Fruit fly (Drosophila melanogaster) whole organism, embryonic: ENCODE measurements around the gene Ir87a.

Experiments
- CG10267 ChIP-seq: fragments of 200-800 bp; sonication (Bioruptor generic); optimal IDR thresholded peaks from 2 replicates; lab custom pipeline; 2018; ENCODE audit warnings: missing biosample characterization, mild to moderate bottlenecking, missing genetic modification characterization, moderate library complexity
- CG10565 ChIP-seq: fragments of 200-800 bp; sonication (Bioruptor generic); optimal IDR thresholded peaks from 3 replicates; lab custom pipeline; 2016; ENCODE audit warnings: missing biosample characterization, mild to moderate bottlenecking, missing genetic modification characterization
- CG10979 ChIP-seq: fragments of 200-800 bp; sonication (Bioruptor generic); optimal IDR thresholded peaks from 2 replicates; lab custom pipeline; 2018; ENCODE audit warnings: missing biosample characterization, mild to moderate bottlenecking, missing genetic modification characterization, moderate library complexity
- CG11504 ChIP-seq: fragments of 200-800 bp; sonication (Bioruptor generic); optimal IDR thresholded peaks from 3 replicates; lab custom pipeline; 2019; ENCODE audit warnings: missing biosample characterization, mild to moderate bottlenecking, missing genetic modification characterization, moderate library complexity
- CG12219 ChIP-seq: fragments of 200-800 bp; sonication (Bioruptor generic); optimal IDR thresholded peaks from 3 replicates; lab custom pipeline; 2018; ENCODE audit warnings: missing biosample characterization, mild to moderate bottlenecking, missing genetic modification characterization
- CG1602 ChIP-seq: fragments of 200-800 bp; sonication (Bioruptor generic); optimal IDR thresholded peaks from 3 replicates; lab custom pipeline; 2016; ENCODE audit warnings: missing biosample characterization, missing genetic modification characterization
- CG1603 ChIP-seq: fragments of 200-800 bp; sonication (Bioruptor generic); optimal IDR thresholded peaks from 2 replicates; lab custom pipeline; 2019; ENCODE audit warnings: missing biosample characterization, mild to moderate bottlenecking, missing genetic modification characterization, moderate library complexity
- CG17361 ChIP-seq: fragments of 200-800 bp; sonication (Bioruptor generic); IDR thresholded peaks from 3 replicates; pipeline ENCODE4 v1.3.6; 2022; ENCODE audit warnings: missing biosample characterization, missing genetic modification characterization
- CG18262 ChIP-seq: fragments of 200-800 bp; optimal IDR thresholded peaks from 3 replicates; lab custom pipeline; 2019; ENCODE audit warnings: missing biosample characterization, mild to moderate bottlenecking, missing genetic modification characterization, moderate library complexity
- CG1832 ChIP-seq: fragments of 200-800 bp; sonication (Bioruptor generic); optimal IDR thresholded peaks from 2 replicates; lab custom pipeline; 2017; ENCODE audit warnings: missing biosample characterization, mild to moderate bottlenecking, missing genetic modification characterization, inconsistent platforms
- CG18764 ChIP-seq: fragments of 200-800 bp; sonication (Bioruptor generic); optimal IDR thresholded peaks from 3 replicates; lab custom pipeline; 2016; ENCODE audit warnings: missing biosample characterization, missing genetic modification characterization
- CG2712 ChIP-seq: fragments of 200-800 bp; optimal IDR thresholded peaks from 3 replicates; lab custom pipeline; 2019; ENCODE audit warnings: missing biosample characterization, mild to moderate bottlenecking, missing genetic modification characterization, moderate library complexity
- CG5953 ChIP-seq: fragments of 200-800 bp; sonication (Bioruptor generic); IDR thresholded peaks from 2 replicates; pipeline ENCODE4 v1.3.6; 2022; ENCODE audit warnings: missing biosample characterization, missing genetic modification characterization
- CG7357 ChIP-seq: fragments of 200-800 bp; sonication (Bioruptor generic); IDR thresholded peaks from 3 replicates; pipeline ENCODE4 v1.3.6; 2022; ENCODE audit warnings: missing biosample characterization, missing genetic modification characterization
- CG7786 ChIP-seq: fragments of 200-800 bp; sonication (Bioruptor generic); optimal IDR thresholded peaks from 2 replicates; lab custom pipeline; 2016; ENCODE audit warnings: missing biosample characterization, missing genetic modification characterization
- CG8388 ChIP-seq: fragments of 200-800 bp; sonication (Bioruptor generic); optimal IDR thresholded peaks from 2 replicates; lab custom pipeline; 2019; ENCODE audit warnings: missing biosample characterization, mild to moderate bottlenecking, missing genetic modification characterization, moderate library complexity
- D19A ChIP-seq: fragments of 200-800 bp; optimal IDR thresholded peaks from 3 replicates; lab custom pipeline; 2019; ENCODE audit warnings: missing biosample characterization, mild to moderate bottlenecking, missing genetic modification characterization, moderate library complexity
- Mes4 ChIP-seq: fragments of 200-800 bp; sonication (Bioruptor generic); optimal IDR thresholded peaks from 2 replicates; lab custom pipeline; 2016; ENCODE audit warnings: missing biosample characterization, missing genetic modification characterization
- Mrtf ChIP-seq: fragments of 200-800 bp; sonication (Bioruptor generic); IDR thresholded peaks from 3 replicates; pipeline ENCODE4 v1.3.6; 2022; ENCODE audit warnings: missing biosample characterization, missing genetic modification characterization
- Nf-YB ChIP-seq: fragments of 200-800 bp; sonication (Bioruptor generic); optimal IDR thresholded peaks from 3 replicates; lab custom pipeline; 2019; ENCODE audit warnings: missing biosample characterization, mild to moderate bottlenecking, missing genetic modification characterization, moderate library complexity
- NfI ChIP-seq: fragments of 200-800 bp; sonication (Bioruptor generic); optimal IDR thresholded peaks from 3 replicates; lab custom pipeline; 2018; ENCODE audit warnings: missing biosample characterization, mild to moderate bottlenecking, missing genetic modification characterization, moderate library complexity
- Ptx1 ChIP-seq: fragments of 200-800 bp; sonication (Bioruptor generic); IDR thresholded peaks from 2 replicates; pipeline ENCODE4 v1.3.6; 2022; ENCODE audit warnings: missing biosample characterization, missing genetic modification characterization
- Sox100B ChIP-seq: fragments of 200-800 bp; sonication (Bioruptor generic); optimal IDR thresholded peaks from 3 replicates; lab custom pipeline; 2018; ENCODE audit warnings: missing biosample characterization, mild to moderate bottlenecking, missing genetic modification characterization
- ash1 ChIP-seq: fragments of 200-800 bp; sonication (Bioruptor generic); optimal IDR thresholded peaks from 2 replicates; lab custom pipeline; 2018; ENCODE audit warnings: missing biosample characterization, mild to moderate bottlenecking, missing genetic modification characterization
- bcd ChIP-seq: fragments of 200-800 bp; sonication (Bioruptor generic); optimal IDR thresholded peaks from 2 replicates; lab custom pipeline; 2017; ENCODE audit warnings: missing biosample characterization, mild to moderate bottlenecking, missing genetic modification characterization
- chif ChIP-seq, 2 experiments: fragments of 200-800 bp; sonication (Bioruptor generic); optimal IDR thresholded peaks; 3 replicates each; lab custom pipeline; 2016; ENCODE audit warnings: missing biosample characterization in 2 of 2, missing genetic modification characterization in 2 of 2
- dmrt99B ChIP-seq: fragments of 200-800 bp; sonication (Bioruptor generic); optimal IDR thresholded peaks from 2 replicates; lab custom pipeline; 2018; ENCODE audit warnings: missing biosample characterization, mild to moderate bottlenecking, missing genetic modification characterization, moderate library complexity
- dysf ChIP-seq: fragments of 200-800 bp; sonication (Bioruptor generic); IDR thresholded peaks from 3 replicates; pipeline ENCODE4 v1.3.6; 2022; ENCODE audit warnings: missing biosample characterization, missing genetic modification characterization
- eve ChIP-seq, 2 experiments: fragments of >200 bp; optimal IDR thresholded peaks; 2 replicates each; lab custom pipeline; 2017; ENCODE audit warnings: missing biosample characterization in 2 of 2, missing genetic modification characterization in 2 of 2
- fd96Cb ChIP-seq: fragments of 200-800 bp; sonication (Bioruptor generic); optimal IDR thresholded peaks from 2 replicates; lab custom pipeline; 2018; ENCODE audit warnings: missing biosample characterization, mild to moderate bottlenecking, missing genetic modification characterization, moderate library complexity
- gcm2 ChIP-seq: fragments of 200-800 bp; sonication (Bioruptor generic); optimal IDR thresholded peaks from 2 replicates; lab custom pipeline; 2016; ENCODE audit warnings: missing biosample characterization, missing genetic modification characterization
- gem ChIP-seq: fragments of 200-800 bp; sonication (Bioruptor generic); optimal IDR thresholded peaks from 2 replicates; lab custom pipeline; 2019; ENCODE audit warnings: missing biosample characterization, mild to moderate bottlenecking, missing genetic modification characterization, moderate library complexity
- grau ChIP-seq: fragments of 200-800 bp; optimal IDR thresholded peaks from 3 replicates; lab custom pipeline; 2019; ENCODE audit warnings: missing biosample characterization, mild to moderate bottlenecking, missing genetic modification characterization, moderate library complexity
- h ChIP-seq: fragments of >200 bp; optimal IDR thresholded peaks from 2 replicates; lab custom pipeline; 2017
- ham ChIP-seq: fragments of 200-800 bp; sonication (Bioruptor generic); IDR thresholded peaks from 2 replicates; pipeline ENCODE4 v1.3.6; 2022; ENCODE audit warnings: missing biosample characterization, missing genetic modification characterization
- kni ChIP-seq: fragments of 200-800 bp; sonication (Bioruptor generic); optimal IDR thresholded peaks from 3 replicates; lab custom pipeline; 2017; ENCODE audit warnings: mild to moderate bottlenecking, missing biosample characterization, missing genetic modification reagents, missing genetic modification characterization
- lola ChIP-seq, 3 experiments: fragments of >200 bp in 2 of 3; fragments of 200-800 bp in 1 of 3; sonication (Bioruptor generic) in 1 of 3; optimal IDR thresholded peaks; 2 replicates each; lab custom pipeline; 2017 to 2019; ENCODE audit warnings: missing biosample characterization in 3 of 3, missing genetic modification characterization in 3 of 3, mild to moderate bottlenecking in 1 of 3, moderate library complexity in 1 of 3
- mirr ChIP-seq: fragments of 200-800 bp; sonication (Bioruptor generic); optimal IDR thresholded peaks from 3 replicates; lab custom pipeline; 2018; ENCODE audit warnings: missing biosample characterization, mild to moderate bottlenecking, missing genetic modification characterization
- nau ChIP-seq: fragments of 200-800 bp; sonication (Bioruptor generic); optimal IDR thresholded peaks from 3 replicates; lab custom pipeline; 2017; ENCODE audit warnings: missing biosample characterization, mild to moderate bottlenecking, missing genetic modification characterization, missing genetic modification reagents
- nerfin-1 ChIP-seq: fragments of 200-800 bp; sonication (Bioruptor generic); optimal IDR thresholded peaks from 3 replicates; lab custom pipeline; 2019; ENCODE audit warnings: missing biosample characterization, mild to moderate bottlenecking, missing genetic modification characterization, moderate library complexity
- oc ChIP-seq: fragments of 200-800 bp; sonication (Bioruptor generic); optimal IDR thresholded peaks from 2 replicates; lab custom pipeline; 2018; ENCODE audit warnings: missing biosample characterization, mild to moderate bottlenecking, missing genetic modification characterization, moderate library complexity
- phol ChIP-seq: fragments of 200-800 bp; sonication (Bioruptor generic); optimal IDR thresholded peaks from 3 replicates; lab custom pipeline; 2018; ENCODE audit warnings: missing biosample characterization, mild to moderate bottlenecking, missing genetic modification characterization, moderate library complexity
- rib ChIP-seq: fragments of 200-800 bp; sonication (Bioruptor generic); IDR thresholded peaks from 2 replicates; pipeline ENCODE4 v1.3.6; 2022; ENCODE audit warnings: missing biosample characterization, missing genetic modification characterization
- sens ChIP-seq: fragments of 200-800 bp; sonication (Bioruptor generic); peaks from one replicate; lab custom pipeline; 2016; ENCODE audit warnings: missing biosample characterization, missing genetic modification characterization
- ssp ChIP-seq: fragments of 200-800 bp; sonication (Bioruptor generic); IDR thresholded peaks from 2 replicates; pipeline ENCODE4 v1.3.6; 2022; ENCODE audit warnings: missing biosample characterization, missing genetic modification characterization
- tgo ChIP-seq: fragments of 200-800 bp; sonication (Bioruptor generic); IDR thresholded peaks from 3 replicates; pipeline ENCODE4 v1.3.6; 2022; ENCODE audit warnings: missing biosample characterization, missing genetic modification characterization
- tin ChIP-seq: fragments of 200-800 bp; sonication (Bioruptor generic); optimal IDR thresholded peaks from 3 replicates; lab custom pipeline; 2016; ENCODE audit warnings: missing biosample characterization, missing genetic modification characterization
- twi ChIP-seq: fragments of 200-800 bp; optimal IDR thresholded peaks from 2 replicates; lab custom pipeline; 2019; ENCODE audit warnings: missing biosample characterization, mild to moderate bottlenecking, missing genetic modification characterization, moderate library complexity
- unpg ChIP-seq: fragments of 200-800 bp; sonication (Bioruptor generic); optimal IDR thresholded peaks from 3 replicates; lab custom pipeline; 2018; ENCODE audit warnings: missing biosample characterization, mild to moderate bottlenecking, missing genetic modification characterization, moderate library complexity
- vvl ChIP-seq: fragments of 200-800 bp; sonication (Bioruptor generic); IDR thresholded peaks from 2 replicates; pipeline ENCODE4 v1.3.6; 2022; ENCODE audit warnings: missing biosample characterization, missing genetic modification characterization
- zf30C ChIP-seq: fragments of 200-800 bp; sonication (Bioruptor generic); optimal IDR thresholded peaks from 3 replicates; lab custom pipeline; 2018; ENCODE audit warnings: missing biosample characterization, mild to moderate bottlenecking, missing genetic modification characterization

Gene Ir87a

DNA sequence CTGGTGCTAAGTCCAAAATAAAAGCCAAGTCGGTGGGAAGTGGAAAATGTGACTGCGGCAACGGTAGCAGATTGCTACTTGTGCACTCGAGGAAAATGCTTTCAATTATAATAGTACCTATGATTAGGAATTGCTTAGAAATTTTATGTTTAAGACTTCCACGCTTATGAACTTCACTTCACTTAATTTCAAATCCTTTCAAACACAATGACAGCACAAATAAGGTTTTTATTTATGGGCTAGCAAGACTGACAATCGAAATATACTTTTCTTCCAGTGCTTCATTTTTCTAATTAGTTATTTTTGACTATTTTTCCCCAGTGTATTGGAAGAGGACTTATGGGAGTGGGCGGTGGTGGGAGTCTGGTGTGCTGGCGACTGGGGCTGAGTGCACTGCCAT lies 28.3 kb downstream of the Ir87a start:
- peak; percentile 15 for TF ChIP-seq nerfin-1 (tag; lab: Kevin White, UChicago)
- no peak for TF ChIP-seq mirr (GFP tag; lab: Kevin White, UChicago)
- TF ChIP-seq zf30C, result peak; percentile 17
- TF ChIP-seq CG1603 (tag; lab: Kevin White, UChicago), result peak; percentile 28
- peak in 1 of 3 experiments; percentile 71 for TF ChIP-seq lola (GFP tag; optimal IDR thresholded peaks at IDR 0.05; lab: Kevin White, UChicago)
- TF ChIP-seq eve (GFP tag; optimal IDR thresholded peaks at IDR 0.05; lab: Kevin White, UChicago), result peak in 1 of 2 experiments; percentile 48
- TF ChIP-seq vvl (GFP tag; lab: Robert Waterston, UW), result peak; percentile 37; the same call in 1 of the 2 replicates
- TF ChIP-seq ash1, result no peak
- peak; percentile 53 for TF ChIP-seq unpg (GFP tag; lab: Kevin White, UChicago)
- peak; percentile 90 for TF ChIP-seq sens
- TF ChIP-seq nau (GFP tag; lab: Kevin White, UChicago), result peak; percentile 6
- TF ChIP-seq Sox100B, result peak; percentile 35
- TF ChIP-seq gcm2 (GFP tag; lab: Kevin White, UChicago), result no peak
- TF ChIP-seq D19A (tag; lab: Kevin White, UChicago), result peak; percentile 58
- TF ChIP-seq twi (tag; lab: Kevin White, UChicago), result no peak
- TF ChIP-seq ham (GFP tag; lab: Robert Waterston, UW), result no peak
- peak; percentile 21 for TF ChIP-seq CG1602 (GFP tag; lab: Kevin White, UChicago)
- TF ChIP-seq rib (GFP tag; lab: Robert Waterston, UW), result no peak
- TF ChIP-seq CG18262 (tag; lab: Kevin White, UChicago), result peak; percentile 80
- peak in 1 of 2 experiments; percentile 43 for TF ChIP-seq chif (GFP tag; optimal IDR thresholded peaks at IDR 0.05; lab: Kevin White, UChicago)
- TF ChIP-seq Mes4 (GFP tag; lab: Kevin White, UChicago), result peak; percentile 27
- TF ChIP-seq CG11504 (tag; lab: Kevin White, UChicago), result peak; percentile 48
- peak; percentile 76 for TF ChIP-seq CG2712 (tag; lab: Kevin White, UChicago)
- TF ChIP-seq CG10979 (tag; lab: Kevin White, UChicago), result peak; percentile 80
- no peak for TF ChIP-seq kni
- TF ChIP-seq CG10565, result no peak
- peak; percentile 32 for TF ChIP-seq grau (tag; lab: Kevin White, UChicago)
- TF ChIP-seq tgo, result 0 out of 3 replicates have a peak, but pooled peaks have one; percentile 14
- no peak for TF ChIP-seq h (lab: Kevin White, UChicago)
- peak; percentile 62 for TF ChIP-seq dmrt99B (tag; lab: Kevin White, UChicago)
- TF ChIP-seq dysf (GFP tag; lab: Robert Waterston, UW), result peak; percentile 37; the same call in 1 of the 3 replicates
- TF ChIP-seq CG1832 (GFP tag; lab: Kevin White, UChicago), result no peak
- TF ChIP-seq tin, result peak; percentile 29
- TF ChIP-seq CG5953, result 0 out of 2 replicates have a peak, but pooled peaks have one; percentile 35
- TF ChIP-seq CG7357 (GFP tag; lab: Robert Waterston, UW), result peak; percentile 34; the same call in 1 of the 3 replicates
- TF ChIP-seq fd96Cb (tag; lab: Kevin White, UChicago), result peak; percentile 60
- no peak for TF ChIP-seq Mrtf (GFP tag; lab: Robert Waterston, UW)
- peak; percentile 19 for TF ChIP-seq oc (tag; lab: Kevin White, UChicago)
- peak; percentile 44 for TF ChIP-seq CG10267 (tag; lab: Kevin White, UChicago)
- peak; percentile 9 for TF ChIP-seq CG18764 (GFP tag; lab: Kevin White, UChicago)
- TF ChIP-seq Nf-YB (GFP tag; lab: Kevin White, UChicago), result no peak
- TF ChIP-seq NfI (GFP tag; lab: Kevin White, UChicago), result peak; percentile 9
- TF ChIP-seq bcd (GFP tag; lab: Kevin White, UChicago), result peak; percentile 15
- peak; percentile 71 for TF ChIP-seq gem (tag; lab: Kevin White, UChicago)
- TF ChIP-seq ssp (GFP tag; lab: Robert Waterston, UW), result no peak
- TF ChIP-seq CG7786 (GFP tag; lab: Kevin White, UChicago), result no peak
- TF ChIP-seq CG12219 (GFP tag; lab: Kevin White, UChicago), result peak; percentile 10
- peak; percentile 73 for TF ChIP-seq phol (tag; lab: Kevin White, UChicago)
- 0 out of 2 replicates have a peak, but pooled peaks have one; percentile 42 for TF ChIP-seq Ptx1
- TF ChIP-seq CG8388 (GFP tag; lab: Kevin White, UChicago), result peak; percentile 45
- peak; percentile 58 for TF ChIP-seq CG17361
